Fruit fly (Drosophila melanogaster) whole organism, embryonic: Measurements from ENCODE around the gene Pex14.
A peak's percentile ranks its signal among the peaks of the same experiment; 100 is the strongest.

Experiments
- ATbp ChIP-seq: fragments of 200-800 bp; sonication (Bioruptor generic); optimal IDR thresholded peaks from 2 replicates; lab custom pipeline; 2017; ENCODE audit warnings: missing biosample characterization, mild to moderate bottlenecking, missing genetic modification characterization, missing genetic modification reagents
- BEAF-32 ChIP-seq: fragments of 200-800 bp; sonication (Bioruptor generic); optimal IDR thresholded peaks from 3 replicates; lab custom pipeline; 2017; ENCODE audit warnings: missing biosample characterization, missing genetic modification characterization, mild to moderate bottlenecking, moderate library complexity, missing genetic modification reagents
- CG11696 ChIP-seq: fragments of 200-800 bp; sonication (Bioruptor generic); IDR thresholded peaks from 2 replicates; pipeline ENCODE4 v1.3.6; 2022; ENCODE audit warnings: missing biosample characterization, missing genetic modification characterization
- CG12071 ChIP-seq: fragments of 200-800 bp; sonication (Bioruptor generic); optimal IDR thresholded peaks from 3 replicates; lab custom pipeline; 2018; ENCODE audit warnings: missing biosample characterization, mild to moderate bottlenecking, missing genetic modification characterization
- CG12104 ChIP-seq: fragments of 200-800 bp; sonication (Bioruptor generic); optimal IDR thresholded peaks from 3 replicates; lab custom pipeline; 2016; ENCODE audit warnings: missing biosample characterization, missing genetic modification characterization
- CG13123 ChIP-seq: fragments of 200-800 bp; sonication (Bioruptor generic); optimal IDR thresholded peaks from 2 replicates; lab custom pipeline; 2016; ENCODE audit warnings: missing biosample characterization, missing genetic modification characterization
- CG13894 ChIP-seq: fragments of 200-800 bp; sonication (Bioruptor generic); optimal IDR thresholded peaks from 3 replicates; lab custom pipeline; 2018; ENCODE audit warnings: missing biosample characterization, mild to moderate bottlenecking, missing genetic modification characterization, moderate library complexity
- CG14014 ChIP-seq: fragments of 200-800 bp; sonication (Bioruptor generic); IDR thresholded peaks from 2 replicates; pipeline ENCODE4 v1.3.6; 2022; ENCODE audit warnings: missing biosample characterization, missing genetic modification characterization
- CG1529 ChIP-seq: fragments of 200-800 bp; sonication (Bioruptor generic); optimal IDR thresholded peaks from 3 replicates; lab custom pipeline; 2018; ENCODE audit warnings: missing biosample characterization, missing genetic modification characterization
- CG15601 ChIP-seq: fragments of 200-800 bp; sonication (Bioruptor generic); optimal IDR thresholded peaks from 3 replicates; lab custom pipeline; 2019; ENCODE audit warnings: missing biosample characterization, mild to moderate bottlenecking, missing genetic modification characterization, moderate library complexity
- CG16815 ChIP-seq: fragments of 200-800 bp; sonication (Bioruptor generic); optimal IDR thresholded peaks from 3 replicates; lab custom pipeline; 2017; ENCODE audit warnings: missing biosample characterization, mild to moderate bottlenecking, missing genetic modification characterization
- CG17328 ChIP-seq: fragments of 200-800 bp; sonication (Bioruptor generic); IDR thresholded peaks from 2 replicates; pipeline ENCODE4 v1.3.6; 2022; ENCODE audit warnings: missing biosample characterization, missing genetic modification characterization
- CG17361 ChIP-seq: fragments of 200-800 bp; sonication (Bioruptor generic); IDR thresholded peaks from 3 replicates; pipeline ENCODE4 v1.3.6; 2022; ENCODE audit warnings: missing biosample characterization, missing genetic modification characterization
- CG18476 ChIP-seq: fragments of 200-800 bp; sonication (Bioruptor generic); optimal IDR thresholded peaks from 2 replicates; lab custom pipeline; 2016; ENCODE audit warnings: missing biosample characterization, mild to moderate bottlenecking, missing genetic modification characterization
- CG32532 ChIP-seq: fragments of 200-800 bp; sonication (Bioruptor generic); IDR thresholded peaks from 2 replicates; pipeline ENCODE4 v1.3.6; 2022; ENCODE audit warnings: missing biosample characterization, missing genetic modification characterization
- CG34224 ChIP-seq: fragments of 200-800 bp; sonication (Bioruptor generic); IDR thresholded peaks from 3 replicates; pipeline ENCODE4 v1.3.6; 2022; ENCODE audit warnings: missing biosample characterization, missing genetic modification characterization; ENCODE audit not compliant: partially characterized antibody
- CG3847 ChIP-seq: fragments of 200-800 bp; sonication (Bioruptor generic); IDR thresholded peaks from 2 replicates; pipeline ENCODE4 v1.3.6; 2022; ENCODE audit warnings: missing biosample characterization, missing genetic modification characterization
- CG4282 ChIP-seq: fragments of 200-800 bp; sonication (Bioruptor generic); optimal IDR thresholded peaks from 2 replicates; lab custom pipeline; 2016; ENCODE audit warnings: missing biosample characterization, missing genetic modification characterization
- CG6654 ChIP-seq: fragments of 200-800 bp; sonication (Bioruptor generic); optimal IDR thresholded peaks from 2 replicates; lab custom pipeline; 2017; ENCODE audit warnings: missing biosample characterization, mild to moderate bottlenecking, missing genetic modification characterization
- CG6791 ChIP-seq: fragments of 200-800 bp; sonication (Bioruptor generic); IDR thresholded peaks from 3 replicates; pipeline ENCODE4 v1.3.6; 2022; ENCODE audit warnings: missing biosample characterization, missing genetic modification characterization; ENCODE audit not compliant: partially characterized antibody
- CG8281 ChIP-seq: fragments of 200-800 bp; sonication (Bioruptor generic); optimal IDR thresholded peaks from 2 replicates; lab custom pipeline; 2018; ENCODE audit warnings: missing biosample characterization, mild to moderate bottlenecking, missing genetic modification characterization, moderate library complexity
- CG8359 ChIP-seq: fragments of 200-800 bp; sonication (Bioruptor generic); optimal IDR thresholded peaks from 2 replicates; lab custom pipeline; 2017; ENCODE audit warnings: missing biosample characterization, mild to moderate bottlenecking, missing genetic modification characterization, borderline replicate concordance
- Chrac-16 ChIP-seq: fragments of 200-800 bp; sonication (Bioruptor generic); optimal IDR thresholded peaks from 3 replicates; lab custom pipeline; 2016; ENCODE audit warnings: missing biosample characterization, missing genetic modification characterization
- Dbx ChIP-seq: fragments of 200-800 bp; sonication (Bioruptor generic); IDR thresholded peaks from 3 replicates; pipeline ENCODE4 v1.3.6; 2022; ENCODE audit warnings: missing biosample characterization, missing genetic modification characterization
- ERR ChIP-seq: fragments of 200-800 bp; sonication (Bioruptor generic); optimal IDR thresholded peaks from 2 replicates; lab custom pipeline; 2016; ENCODE audit warnings: missing biosample characterization, missing genetic modification characterization
- Fer2 ChIP-seq: fragments of 200-800 bp; sonication (Bioruptor generic); optimal IDR thresholded peaks from 2 replicates; lab custom pipeline; 2018; ENCODE audit warnings: missing biosample characterization, mild to moderate bottlenecking, missing genetic modification characterization, moderate library complexity
- H2.0 ChIP-seq: fragments of 200-800 bp; sonication (Bioruptor generic); IDR thresholded peaks from 2 replicates; pipeline ENCODE4 v1.3.6; 2022; ENCODE audit warnings: missing biosample characterization, missing genetic modification characterization
- HLH3B ChIP-seq: fragments of 200-800 bp; sonication (Bioruptor generic); IDR thresholded peaks from 2 replicates; pipeline ENCODE4 v1.3.6; 2022; ENCODE audit warnings: missing biosample characterization, missing genetic modification characterization
- Hr3 ChIP-seq: fragments of 200-800 bp; sonication (Bioruptor generic); optimal IDR thresholded peaks from 3 replicates; lab custom pipeline; 2016; ENCODE audit warnings: missing biosample characterization, missing genetic modification characterization
- Lim3 ChIP-seq: fragments of 200-800 bp; sonication (Bioruptor generic); IDR thresholded peaks from 2 replicates; pipeline ENCODE4 v1.3.6; 2022; ENCODE audit warnings: missing biosample characterization, missing genetic modification characterization
- Meics ChIP-seq: fragments of 200-800 bp; sonication (Bioruptor generic); optimal IDR thresholded peaks from 2 replicates; lab custom pipeline; 2017; ENCODE audit warnings: missing biosample characterization, mild to moderate bottlenecking, missing genetic modification characterization
- Mes4 ChIP-seq: fragments of 200-800 bp; sonication (Bioruptor generic); optimal IDR thresholded peaks from 2 replicates; lab custom pipeline; 2016; ENCODE audit warnings: missing biosample characterization, missing genetic modification characterization
- Sin3A ChIP-seq: fragments of >200 bp; optimal IDR thresholded peaks from 2 replicates; lab custom pipeline; 2018
- Spps ChIP-seq: fragments of 200-800 bp; sonication (Bioruptor generic); optimal IDR thresholded peaks from 2 replicates; lab custom pipeline; 2018; ENCODE audit warnings: missing biosample characterization, mild to moderate bottlenecking, missing genetic modification characterization
- Xbp1 ChIP-seq: fragments of 200-800 bp; sonication (Bioruptor generic); optimal IDR thresholded peaks from 3 replicates; lab custom pipeline; 2016; ENCODE audit warnings: missing biosample characterization, mild to moderate bottlenecking, missing genetic modification characterization
- chinmo ChIP-seq: fragments of 200-800 bp; sonication (Bioruptor generic); IDR thresholded peaks from 4 replicates; pipeline ENCODE4 v1.3.6; 2022; ENCODE audit warnings: missing biosample characterization, missing genetic modification characterization; ENCODE audit not compliant: partially characterized antibody
- dmrt99B ChIP-seq: fragments of 200-800 bp; sonication (Bioruptor generic); optimal IDR thresholded peaks from 2 replicates; lab custom pipeline; 2018; ENCODE audit warnings: missing biosample characterization, mild to moderate bottlenecking, missing genetic modification characterization, moderate library complexity
- fd64A ChIP-seq: fragments of 200-800 bp; sonication (Bioruptor generic); optimal IDR thresholded peaks from 3 replicates; lab custom pipeline; 2018; ENCODE audit warnings: missing biosample characterization, mild to moderate bottlenecking, missing genetic modification characterization
- gcm ChIP-seq: fragments of 200-800 bp; sonication (Bioruptor generic); optimal IDR thresholded peaks from 2 replicates; lab custom pipeline; 2019; ENCODE audit warnings: missing biosample characterization, mild to moderate bottlenecking, missing genetic modification characterization, moderate library complexity
- gsb-n ChIP-seq: fragments of 200-800 bp; sonication (Bioruptor generic); optimal IDR thresholded peaks from 3 replicates; lab custom pipeline; 2018; ENCODE audit warnings: missing biosample characterization, mild to moderate bottlenecking, missing genetic modification characterization
- hbn ChIP-seq: fragments of 200-800 bp; sonication (Bioruptor generic); IDR thresholded peaks from 2 replicates; pipeline ENCODE4 v1.3.6; 2022; ENCODE audit warnings: missing biosample characterization, missing genetic modification characterization; ENCODE audit not compliant: partially characterized antibody
- hkb ChIP-seq, 2 experiments: fragments of 200-800 bp in 1 of 2; fragments of >200 bp in 1 of 2; sonication (Bioruptor generic) in 1 of 2; IDR thresholded peaks in 1 of 2; optimal IDR thresholded peaks in 1 of 2; 2 replicates each; pipeline versions ENCODE4 v1.3.6 to Lab custom; 2017 to 2022; ENCODE audit warnings: missing biosample characterization in 1 of 2, missing genetic modification characterization in 1 of 2
- ken ChIP-seq: fragments of 200-800 bp; sonication (Bioruptor generic); IDR thresholded peaks from 3 replicates; pipeline ENCODE4 v1.3.6; 2022; ENCODE audit warnings: missing biosample characterization, missing genetic modification characterization
- pho ChIP-seq: fragments of 200-800 bp; sonication (Bioruptor generic); optimal IDR thresholded peaks from 2 replicates; lab custom pipeline; 2016; ENCODE audit warnings: missing biosample characterization, missing genetic modification characterization
- ranshi ChIP-seq: fragments of 200-800 bp; sonication (Bioruptor generic); IDR thresholded peaks from 2 replicates; pipeline ENCODE4 v1.3.6; 2022; ENCODE audit warnings: missing biosample characterization, missing genetic modification characterization
- repo ChIP-seq: fragments of 200-800 bp; sonication (Bioruptor generic); optimal IDR thresholded peaks from 2 replicates; lab custom pipeline; 2016; ENCODE audit warnings: missing biosample characterization, missing genetic modification characterization
- tll ChIP-seq, 2 experiments: fragments of 200-800 bp in 1 of 2; fragments of >200 bp in 1 of 2; sonication (Bioruptor generic) in 1 of 2; optimal IDR thresholded peaks; 2 replicates each; lab custom pipeline; 2017 to 2019; ENCODE audit warnings: missing biosample characterization in 2 of 2, missing genetic modification characterization in 2 of 2, mild to moderate bottlenecking in 1 of 2, moderate library complexity in 1 of 2
- usp ChIP-seq: fragments of >200 bp; optimal IDR thresholded peaks from 2 replicates; lab custom pipeline; 2017; ENCODE audit warnings: missing biosample characterization, missing genetic modification characterization

Gene Pex14

dm6 chr3L:20778224-20779063 lies at the start of gene Pex14, which contains the start of gene Pex16 (continued):
- TF ChIP-seq CG16815 (GFP tag; lab: Kevin White, UChicago), result peak; percentile 71
- TF ChIP-seq Sin3A (lab: Kevin White, UChicago), result no peak
- no peak for TF ChIP-seq CG13894 (tag; lab: Kevin White, UChicago)
- TF ChIP-seq dmrt99B (tag; lab: Kevin White, UChicago), result no peak
- peak; percentile 51 for TF ChIP-seq CG18476 (GFP tag; lab: Kevin White, UChicago)
- TF ChIP-seq CG14014 (GFP tag; lab: Robert Waterston, UW), result peak; percentile 68
- peak; percentile 78 for TF ChIP-seq CG3847 (GFP tag; lab: Robert Waterston, UW)
- peak; percentile 10 for TF ChIP-seq CG8281 (tag; lab: Kevin White, UChicago)
- no peak for TF ChIP-seq gsb-n (tag; lab: Kevin White, UChicago)
- TF ChIP-seq usp (GFP tag; lab: Kevin White, UChicago), result no peak
- no peak for TF ChIP-seq CG6791 (GFP tag; lab: Robert Waterston, UW)
- peak in 1 of 2 experiments; percentile 77 for TF ChIP-seq tll (GFP tag; optimal IDR thresholded peaks at IDR 0.05; lab: Kevin White, UChicago)
- peak; percentile 82 for TF ChIP-seq Chrac-16 (GFP tag; lab: Kevin White, UChicago)
- no peak for TF ChIP-seq chinmo
- no peak for TF ChIP-seq gcm
- TF ChIP-seq H2.0 (GFP tag; lab: Robert Waterston, UW), result peak; percentile 71
- peak; percentile 64 for TF ChIP-seq Mes4 (GFP tag; lab: Kevin White, UChicago)
- peak; percentile 70 for TF ChIP-seq repo
- TF ChIP-seq Fer2 (tag; lab: Kevin White, UChicago), result peak; percentile 62
- peak; percentile 48; the same call in 1 of the 2 replicates for TF ChIP-seq CG11696
- peak; percentile 70 for TF ChIP-seq HLH3B (GFP tag; lab: Robert Waterston, UW)
- no peak for TF ChIP-seq CG4282 (GFP tag; lab: Kevin White, UChicago)
- peak; percentile 28 for TF ChIP-seq Spps
- TF ChIP-seq CG8359 (GFP tag; lab: Kevin White, UChicago), result no peak
- TF ChIP-seq CG34224, result no peak
- TF ChIP-seq CG15601 (tag; lab: Kevin White, UChicago), result no peak
- peak; percentile 86 for TF ChIP-seq CG17361
- TF ChIP-seq CG32532 (GFP tag; lab: Robert Waterston, UW), result peak; percentile 82
- TF ChIP-seq CG1529 (GFP tag; lab: Kevin White, UChicago), result peak; percentile 23
- no peak for TF ChIP-seq ERR
- TF ChIP-seq ranshi, result peak; percentile 71
- peak; percentile 72 for TF ChIP-seq CG17328 (GFP tag; lab: Robert Waterston, UW)
- TF ChIP-seq ken (GFP tag; lab: Robert Waterston, UW), result peak; percentile 77; the same call in 2 of the 3 replicates
- TF ChIP-seq pho, result peak; percentile 87
- TF ChIP-seq CG12104 (GFP tag; lab: Kevin White, UChicago), result peak; percentile 42
- TF ChIP-seq BEAF-32 (GFP tag; lab: Kevin White, UChicago), result peak; percentile 37
- TF ChIP-seq Lim3 (GFP tag; lab: Robert Waterston, UW), result no peak
- peak; percentile 74 for TF ChIP-seq Meics (GFP tag; lab: Kevin White, UChicago)
- no peak for TF ChIP-seq ATbp (GFP tag; lab: Kevin White, UChicago)
- no peak for TF ChIP-seq hbn (GFP tag; lab: Robert Waterston, UW)
- peak; percentile 73 for TF ChIP-seq Hr3 (GFP tag; lab: Kevin White, UChicago)
- peak; percentile 88 for TF ChIP-seq Xbp1 (GFP tag; lab: Kevin White, UChicago)
- peak; percentile 65; the same call in 2 of the 3 replicates for TF ChIP-seq Dbx (GFP tag; lab: Robert Waterston, UW)
- TF ChIP-seq CG12071 (GFP tag; lab: Kevin White, UChicago), result peak; percentile 20
- TF ChIP-seq CG13123, result peak; percentile 37
- no peak for TF ChIP-seq hkb (optimal IDR thresholded peaks at IDR 0.05; lab: Kevin White, UChicago)
- no peak for TF ChIP-seq hkb (GFP tag; IDR thresholded peaks at IDR 0.05; lab: Robert Waterston, UW)
- no peak for TF ChIP-seq fd64A (GFP tag; lab: Kevin White, UChicago)
- no peak for TF ChIP-seq CG6654 (GFP tag; lab: Kevin White, UChicago)
